Worm (Caenorhabditis elegans) whole organism, L2 larva: Measurements from ENCODE around the gene R04D3.4.

Experiments
- ceh-16 ChIP-seq: fragments of 150-350 bp; optimal IDR thresholded peaks from 2 replicates; lab custom pipeline; 2014; ENCODE audit warnings: missing biosample characterization, missing genetic modification characterization
- elt-3 ChIP-seq: sonication (generic microtip); optimal IDR thresholded peaks from 2 replicates; lab custom pipeline; 2017; ENCODE audit warnings: missing biosample characterization, missing genetic modification characterization
- nhr-10 ChIP-seq: sonication (generic microtip); optimal IDR thresholded peaks from 2 replicates; lab custom pipeline; 2017; ENCODE audit warnings: missing biosample characterization, missing genetic modification characterization
- nhr-237 ChIP-seq: fragments of 150-350 bp; optimal IDR thresholded peaks from 2 replicates; lab custom pipeline; 2014; ENCODE audit warnings: missing biosample characterization, missing genetic modification characterization
- nhr-6 ChIP-seq: fragments of 150-350 bp; optimal IDR thresholded peaks from 2 replicates; lab custom pipeline; 2014; ENCODE audit warnings: missing biosample characterization, missing genetic modification characterization
- snpc-4 ChIP-seq: fragments of 150-350 bp; optimal IDR thresholded peaks from 2 replicates; lab custom pipeline; 2014; ENCODE audit warnings: missing biosample characterization, missing genetic modification characterization

- no peak for TF ChIP-seq nhr-6 (tag; lab: Kevin White, UChicago)
- no peak for TF ChIP-seq nhr-237 (tag; lab: Kevin White, UChicago)
- no peak for TF ChIP-seq snpc-4
- no peak for TF ChIP-seq elt-3 (tag; lab: Kevin White, UChicago)
- no peak for TF ChIP-seq nhr-10 (tag; lab: Kevin White, UChicago)
- TF ChIP-seq ceh-16 (tag; lab: Kevin White, UChicago) = no peak
These were observed at the start of gene R04D3.4 for ce11 chrX:13288715-13289114.
